Fruit fly (Drosophila melanogaster) whole organism: ENCODE measurements around the gene Vps60.

Experiments
- EcR ChIP-seq, 2 experiments: fragments of >200 bp; optimal IDR thresholded peaks; 2 replicates each; lab custom pipeline; 2017; ENCODE audit warnings: missing biosample characterization in 2 of 2, missing genetic modification characterization in 2 of 2, missing genetic modification reagents in 2 of 2
- usp ChIP-seq: fragments of >200 bp; optimal IDR thresholded peaks from 2 replicates; lab custom pipeline; 2017; ENCODE audit warnings: missing biosample characterization, missing genetic modification characterization, mixed read lengths

DNA sequence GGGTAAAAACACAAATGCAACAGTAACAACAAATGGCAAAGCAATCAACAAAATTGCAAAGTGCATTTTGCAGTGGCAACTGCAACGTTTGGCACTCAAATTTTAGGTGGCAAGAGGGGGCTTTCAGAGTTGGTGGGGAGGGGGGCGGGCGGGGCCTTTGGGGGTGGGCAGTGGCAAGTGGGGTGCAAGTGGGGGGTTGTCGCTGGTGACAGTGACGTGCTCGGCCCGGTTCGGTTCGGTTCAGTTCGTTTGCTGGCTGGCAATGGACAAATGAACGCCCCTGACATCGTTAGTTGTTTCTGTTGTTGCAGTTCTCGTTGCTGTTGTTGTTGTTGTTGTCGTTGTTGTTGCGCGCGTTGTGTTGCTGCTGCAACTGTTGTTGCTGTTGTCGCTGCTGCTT is 28.3 kb downstream of the Vps60 start:
- TF ChIP-seq EcR (GFP tag; optimal IDR thresholded peaks at IDR 0.05; lab: Kevin White, UChicago) (no peak), usp (GFP tag; lab: Kevin White, UChicago) (no peak)
